Fruit fly (Drosophila melanogaster) whole organism, embryonic: ENCODE results near the gene Trm7-34.

Experiments
- CG7745 ChIP-seq: fragments of 200-800 bp; sonication (Bioruptor generic); optimal IDR thresholded peaks from 2 replicates; lab custom pipeline; 2018; ENCODE audit warnings: missing biosample characterization, mild to moderate bottlenecking, missing genetic modification characterization, moderate library complexity
- Elba2 ChIP-seq: fragments of 200-800 bp; sonication (Bioruptor generic); optimal IDR thresholded peaks from 3 replicates; lab custom pipeline; 2016; ENCODE audit warnings: missing biosample characterization, missing genetic modification characterization
- Max ChIP-seq: fragments of 200-800 bp; sonication (Bioruptor generic); optimal IDR thresholded peaks from 2 replicates; lab custom pipeline; 2016; ENCODE audit warnings: missing biosample characterization, mild to moderate bottlenecking, missing genetic modification characterization

DNA sequence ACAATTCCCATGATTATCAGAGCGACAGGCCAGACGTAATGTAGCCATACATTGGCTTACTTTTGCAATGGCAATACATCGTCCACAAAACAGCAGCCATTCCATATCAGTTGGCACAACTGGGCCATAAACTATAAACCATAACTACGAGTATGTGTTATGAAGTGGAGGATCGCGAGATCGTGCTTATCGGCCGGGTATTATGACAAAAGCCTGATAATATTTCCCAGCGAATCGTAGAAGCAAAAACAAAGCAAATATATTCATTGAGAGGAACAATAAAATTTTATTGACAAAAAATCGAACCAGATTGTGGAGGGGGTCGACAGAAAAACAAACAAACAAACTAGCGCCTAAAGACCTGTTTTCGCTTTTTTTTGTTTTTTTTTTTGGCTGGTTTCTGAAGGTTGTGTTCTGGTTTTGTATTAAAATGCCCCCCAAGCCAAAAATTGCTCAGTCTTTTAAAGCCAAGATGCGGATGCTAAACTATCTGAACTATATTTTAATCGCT, 29.7 kb upstream of the Trm7-34 start, which contains the start of gene CG5810:
- TF ChIP-seq CG7745 (tag; lab: Kevin White, UChicago), result no peak
- no peak for TF ChIP-seq Max (GFP tag; lab: Kevin White, UChicago)
- TF ChIP-seq Elba2 (GFP tag; lab: Kevin White, UChicago), result no peak
